Fruit fly (Drosophila melanogaster) whole organism, embryonic: ENCODE data around the gene chb.

ENCODE experiments used
- B-H2 ChIP-seq: fragments of 200-800 bp; sonication (Bioruptor generic); optimal IDR thresholded peaks from 2 replicates; lab custom pipeline; 2018; ENCODE audit warnings: missing biosample characterization, mild to moderate bottlenecking, missing genetic modification characterization
- Bgb ChIP-seq: fragments of 200-800 bp; sonication (Bioruptor generic); IDR thresholded peaks from 2 replicates; pipeline ENCODE4 v1.3.6; 2022; ENCODE audit warnings: missing biosample characterization, missing genetic modification characterization; ENCODE audit not compliant: partially characterized antibody
- CG10543 ChIP-seq: fragments of 200-800 bp; sonication (Bioruptor generic); optimal IDR thresholded peaks from 3 replicates; lab custom pipeline; 2017; ENCODE audit warnings: missing biosample characterization, mild to moderate bottlenecking, missing genetic modification characterization, moderate library complexity
- CG11504 ChIP-seq: fragments of 200-800 bp; sonication (Bioruptor generic); optimal IDR thresholded peaks from 3 replicates; lab custom pipeline; 2019; ENCODE audit warnings: missing biosample characterization, mild to moderate bottlenecking, missing genetic modification characterization, moderate library complexity
- CG1233 ChIP-seq: fragments of 200-800 bp; sonication (Bioruptor generic); optimal IDR thresholded peaks from 4 replicates; lab custom pipeline; 2018; ENCODE audit warnings: missing biosample characterization, mild to moderate bottlenecking, missing genetic modification characterization
- CG14014 ChIP-seq: fragments of 200-800 bp; sonication (Bioruptor generic); IDR thresholded peaks from 2 replicates; pipeline ENCODE4 v1.3.6; 2022; ENCODE audit warnings: missing biosample characterization, missing genetic modification characterization
- CG17186 ChIP-seq: fragments of 200-800 bp; sonication (Bioruptor generic); optimal IDR thresholded peaks from 3 replicates; lab custom pipeline; 2017; ENCODE audit warnings: missing biosample characterization, missing genetic modification reagents, missing genetic modification characterization
- CG17385 ChIP-seq: fragments of 200-800 bp; sonication (Bioruptor generic); optimal IDR thresholded peaks from 3 replicates; lab custom pipeline; 2018; ENCODE audit warnings: missing biosample characterization, mild to moderate bottlenecking, missing genetic modification characterization
- CG30403 ChIP-seq: fragments of 200-800 bp; sonication (Bioruptor generic); optimal IDR thresholded peaks from 3 replicates; lab custom pipeline; 2016; ENCODE audit warnings: missing biosample characterization, missing genetic modification characterization
- CG33557 ChIP-seq: fragments of 200-800 bp; sonication (Bioruptor generic); optimal IDR thresholded peaks from 2 replicates; lab custom pipeline; 2019; ENCODE audit warnings: missing biosample characterization, mild to moderate bottlenecking, missing genetic modification characterization, moderate library complexity
- CG3847 ChIP-seq: fragments of 200-800 bp; sonication (Bioruptor generic); IDR thresholded peaks from 2 replicates; pipeline ENCODE4 v1.3.6; 2022; ENCODE audit warnings: missing biosample characterization, missing genetic modification characterization
- CG4282 ChIP-seq: fragments of 200-800 bp; sonication (Bioruptor generic); optimal IDR thresholded peaks from 2 replicates; lab custom pipeline; 2016; ENCODE audit warnings: missing biosample characterization, missing genetic modification characterization
- CG4707 ChIP-seq: fragments of 200-800 bp; sonication (Bioruptor generic); optimal IDR thresholded peaks from 2 replicates; lab custom pipeline; 2018; ENCODE audit warnings: missing biosample characterization, mild to moderate bottlenecking, missing genetic modification characterization, moderate library complexity
- CG4854 ChIP-seq: fragments of 200-800 bp; sonication (Bioruptor generic); optimal IDR thresholded peaks from 2 replicates; lab custom pipeline; 2016; ENCODE audit warnings: missing biosample characterization, missing genetic modification characterization, inconsistent platforms
- CG6272 ChIP-seq: fragments of 200-800 bp; sonication (Bioruptor generic); IDR thresholded peaks from 2 replicates; pipeline ENCODE4 v1.3.6; 2022; ENCODE audit warnings: missing biosample characterization, missing genetic modification characterization
- CG7372 ChIP-seq: fragments of 200-800 bp; sonication (Bioruptor generic); IDR thresholded peaks from 2 replicates; pipeline ENCODE4 v1.3.6; 2022; ENCODE audit warnings: missing biosample characterization, missing genetic modification characterization
- CG7786 ChIP-seq: fragments of 200-800 bp; sonication (Bioruptor generic); optimal IDR thresholded peaks from 2 replicates; lab custom pipeline; 2016; ENCODE audit warnings: missing biosample characterization, missing genetic modification characterization
- CG8924 ChIP-seq: fragments of 200-800 bp; optimal IDR thresholded peaks from 3 replicates; lab custom pipeline; 2019; ENCODE audit warnings: missing biosample characterization, mild to moderate bottlenecking, missing genetic modification characterization, moderate library complexity
- CG9609 ChIP-seq: fragments of 200-800 bp; sonication (Bioruptor generic); optimal IDR thresholded peaks from 3 replicates; lab custom pipeline; 2016; ENCODE audit warnings: missing biosample characterization, missing genetic modification characterization
- Dll ChIP-seq: fragments of 200-800 bp; sonication (Bioruptor generic); IDR thresholded peaks from 4 replicates; pipeline ENCODE4 v1.3.6; 2022; ENCODE audit warnings: missing biosample characterization, missing genetic modification characterization; ENCODE audit not compliant: partially characterized antibody
- E2f2 ChIP-seq: fragments of 200-800 bp; sonication (Bioruptor generic); IDR thresholded peaks from 2 replicates; pipeline ENCODE4 v1.3.6; 2022; ENCODE audit warnings: missing biosample characterization, missing genetic modification characterization
- ERR ChIP-seq: fragments of 200-800 bp; sonication (Bioruptor generic); optimal IDR thresholded peaks from 2 replicates; lab custom pipeline; 2016; ENCODE audit warnings: missing biosample characterization, missing genetic modification characterization
- Elba2 ChIP-seq: fragments of 200-800 bp; sonication (Bioruptor generic); optimal IDR thresholded peaks from 3 replicates; lab custom pipeline; 2016; ENCODE audit warnings: missing biosample characterization, missing genetic modification characterization
- Fer2 ChIP-seq: fragments of 200-800 bp; sonication (Bioruptor generic); optimal IDR thresholded peaks from 2 replicates; lab custom pipeline; 2018; ENCODE audit warnings: missing biosample characterization, mild to moderate bottlenecking, missing genetic modification characterization, moderate library complexity
- HLH54F ChIP-seq: fragments of 200-800 bp; sonication (Bioruptor generic); optimal IDR thresholded peaks from 3 replicates; lab custom pipeline; 2016; ENCODE audit warnings: missing biosample characterization, missing genetic modification characterization
- HLHmδ ChIP-seq: fragments of 200-800 bp; sonication (Bioruptor generic); optimal IDR thresholded peaks from 2 replicates; lab custom pipeline; 2018; ENCODE audit warnings: missing biosample characterization, mild to moderate bottlenecking, missing genetic modification characterization, moderate library complexity
- HmgZ ChIP-seq: fragments of 200-800 bp; sonication (Bioruptor generic); optimal IDR thresholded peaks from 2 replicates; lab custom pipeline; 2018; ENCODE audit warnings: missing biosample characterization, mild to moderate bottlenecking, missing genetic modification characterization
- Hr51 ChIP-seq, 2 experiments: fragments of 200-800 bp; sonication (Bioruptor generic); optimal IDR thresholded peaks; 2 replicates in 1 of 2; 3 replicates in 1 of 2; lab custom pipeline; 2016 to 2018; ENCODE audit warnings: missing biosample characterization in 2 of 2, missing genetic modification characterization in 2 of 2, mild to moderate bottlenecking in 1 of 2, moderate library complexity in 1 of 2
- MBD-R2 ChIP-seq: fragments of 200-800 bp; sonication (Bioruptor generic); IDR thresholded peaks from 2 replicates; pipeline ENCODE4 v1.3.6; 2022; ENCODE audit warnings: missing biosample characterization, missing genetic modification characterization
- MESR4 ChIP-seq: fragments of 200-800 bp; sonication (Bioruptor generic); optimal IDR thresholded peaks from 2 replicates; lab custom pipeline; 2018; ENCODE audit warnings: missing biosample characterization, mild to moderate bottlenecking, missing genetic modification characterization, moderate library complexity
- Med ChIP-seq: fragments of 200-800 bp; sonication (Bioruptor generic); peaks from one replicate; lab custom pipeline; 2016; ENCODE audit warnings: missing biosample characterization, missing genetic modification characterization, mild to moderate bottlenecking, inconsistent platforms, moderate library complexity
- ac ChIP-seq: fragments of 200-800 bp; sonication (Bioruptor generic); optimal IDR thresholded peaks from 3 replicates; lab custom pipeline; 2017; ENCODE audit warnings: missing biosample characterization, mild to moderate bottlenecking, missing genetic modification characterization
- bsh ChIP-seq, 2 experiments: fragments of 200-800 bp; sonication (Bioruptor generic); optimal IDR thresholded peaks; 2 replicates each; lab custom pipeline; 2017 to 2018; ENCODE audit warnings: mild to moderate bottlenecking in 2 of 2, missing biosample characterization in 2 of 2, missing genetic modification characterization in 2 of 2, moderate library complexity in 1 of 2
- chinmo ChIP-seq: fragments of 200-800 bp; sonication (Bioruptor generic); IDR thresholded peaks from 4 replicates; pipeline ENCODE4 v1.3.6; 2022; ENCODE audit warnings: missing biosample characterization, missing genetic modification characterization; ENCODE audit not compliant: partially characterized antibody
- ci ChIP-seq: fragments of 200-800 bp; sonication (Bioruptor generic); IDR thresholded peaks from 3 replicates; pipeline ENCODE4 v1.3.6; 2022; ENCODE audit warnings: missing biosample characterization, missing genetic modification characterization
- crp ChIP-seq, 2 experiments: fragments of 200-800 bp; sonication (Bioruptor generic); optimal IDR thresholded peaks; 2 replicates in 1 of 2; 3 replicates in 1 of 2; lab custom pipeline; 2017; ENCODE audit warnings: missing biosample characterization in 2 of 2, missing genetic modification characterization in 2 of 2, mild to moderate bottlenecking in 1 of 2, moderate library complexity in 1 of 2
- dpn ChIP-seq, 2 experiments: fragments of 200-800 bp; sonication (Bioruptor generic); optimal IDR thresholded peaks; 3 replicates each; lab custom pipeline; 2016; ENCODE audit warnings: missing biosample characterization in 2 of 2, missing genetic modification characterization in 2 of 2
- gsb ChIP-seq: fragments of 200-800 bp; sonication (Bioruptor generic); IDR thresholded peaks from 2 replicates; pipeline ENCODE4 v1.3.6; 2022; ENCODE audit warnings: missing biosample characterization, missing genetic modification characterization
- lilli ChIP-seq: fragments of 200-800 bp; sonication (Bioruptor generic); optimal IDR thresholded peaks from 3 replicates; lab custom pipeline; 2016; ENCODE audit warnings: missing biosample characterization, missing genetic modification characterization
- lola ChIP-seq, 3 experiments: fragments of >200 bp in 2 of 3; fragments of 200-800 bp in 1 of 3; sonication (Bioruptor generic) in 1 of 3; optimal IDR thresholded peaks; 2 replicates each; lab custom pipeline; 2017 to 2019; ENCODE audit warnings: missing biosample characterization in 3 of 3, missing genetic modification characterization in 3 of 3, mild to moderate bottlenecking in 1 of 3, moderate library complexity in 1 of 3
- pros ChIP-seq: fragments of 200-800 bp; sonication (Bioruptor generic); optimal IDR thresholded peaks from 3 replicates; lab custom pipeline; 2019; ENCODE audit warnings: missing biosample characterization, mild to moderate bottlenecking, missing genetic modification characterization, moderate library complexity
- pum ChIP-seq: fragments of 200-800 bp; sonication (Bioruptor generic); optimal IDR thresholded peaks from 2 replicates; lab custom pipeline; 2016; ENCODE audit warnings: missing biosample characterization, missing genetic modification characterization
- sc ChIP-seq, 3 experiments: fragments of >200 bp in 2 of 3; fragments of 200-800 bp in 1 of 3; sonication (Bioruptor generic) in 1 of 3; optimal IDR thresholded peaks; 2 replicates in 2 of 3; 3 replicates in 1 of 3; lab custom pipeline; 2017; ENCODE audit warnings: mild to moderate bottlenecking in 1 of 3, missing biosample characterization in 1 of 3, missing genetic modification characterization in 1 of 3, missing genetic modification reagents in 1 of 3
- sens ChIP-seq: fragments of 200-800 bp; sonication (Bioruptor generic); peaks from one replicate; lab custom pipeline; 2016; ENCODE audit warnings: missing biosample characterization, missing genetic modification characterization
- shn ChIP-seq: fragments of 200-800 bp; sonication (Bioruptor generic); optimal IDR thresholded peaks from 3 replicates; lab custom pipeline; 2016; ENCODE audit warnings: missing biosample characterization, missing genetic modification characterization
- sna ChIP-seq: fragments of 200-800 bp; sonication (Bioruptor generic); IDR thresholded peaks from 2 replicates; pipeline ENCODE4 v1.3.6; 2022; ENCODE audit warnings: missing biosample characterization, missing genetic modification characterization; ENCODE audit not compliant: partially characterized antibody
- stwl ChIP-seq: fragments of 200-800 bp; sonication (Bioruptor generic); optimal IDR thresholded peaks from 3 replicates; lab custom pipeline; 2018; ENCODE audit warnings: missing biosample characterization, mild to moderate bottlenecking, missing genetic modification characterization, moderate library complexity
- z ChIP-seq: fragments of 200-800 bp; sonication (Bioruptor generic); IDR thresholded peaks from 3 replicates; pipeline ENCODE4 v1.3.6; 2022; ENCODE audit warnings: missing biosample characterization, missing genetic modification characterization
- zfh2 ChIP-seq: fragments of 200-800 bp; sonication (Bioruptor generic); optimal IDR thresholded peaks from 2 replicates; lab custom pipeline; 2016; ENCODE audit warnings: missing biosample characterization, missing genetic modification characterization

chb gene

dm6 chr3L:21196563-21196962 lies 23.9 kb downstream of the chb start, which contains the start of the genes Targ3 and park (continued):
- TF ChIP-seq CG6272 (GFP tag; lab: Robert Waterston, UW) (0 out of 2 replicates have a peak, but pooled peaks have one; percentile 11), CG10543 (GFP tag; lab: Kevin White, UChicago) (peak; percentile 22), crp (GFP tag; optimal IDR thresholded peaks at IDR 0.05; lab: Kevin White, UChicago) (peak; percentile 45 to 92), pros (GFP tag; lab: Kevin White, UChicago) (no peak), CG4707 (no peak), Hr51 (GFP tag; optimal IDR thresholded peaks at IDR 0.05; lab: Kevin White, UChicago) (peak in 1 of 2 experiments; percentile 48), Elba2 (GFP tag; lab: Kevin White, UChicago) (no peak), CG7372 (no peak), CG3847 (GFP tag; lab: Robert Waterston, UW) (peak; percentile 65), lola (GFP tag; optimal IDR thresholded peaks at IDR 0.05; lab: Kevin White, UChicago) (no peak), B-H2 (GFP tag; lab: Kevin White, UChicago) (peak; percentile 8), sna (GFP tag; lab: Robert Waterston, UW) (peak; percentile 30; the same call in 1 of the 2 replicates), dpn (GFP tag; optimal IDR thresholded peaks at IDR 0.05; lab: Kevin White, UChicago) (peak; percentile 33 to 50), HLH54F (GFP tag; lab: Kevin White, UChicago) (peak; percentile 68), CG8924 (no peak), z (GFP tag; lab: Robert Waterston, UW) (no peak), pum (no peak), stwl (tag; lab: Kevin White, UChicago) (peak; percentile 71), CG30403 (GFP tag; lab: Kevin White, UChicago) (peak; percentile 17), MBD-R2 (GFP tag; lab: Robert Waterston, UW) (peak; percentile 97), sens (peak; percentile 79), CG11504 (tag; lab: Kevin White, UChicago) (peak; percentile 17), sc (optimal IDR thresholded peaks at IDR 0.05; lab: Kevin White, UChicago) (no peak), sc (GFP tag; optimal IDR thresholded peaks at IDR 0.05; lab: Kevin White, UChicago) (no peak), CG7786 (GFP tag; lab: Kevin White, UChicago) (peak; percentile 43), chinmo (no peak), MESR4 (GFP tag; lab: Kevin White, UChicago) (peak; percentile 49), Fer2 (no peak), CG17186 (GFP tag; lab: Kevin White, UChicago) (peak; percentile 76), CG17385 (GFP tag; lab: Kevin White, UChicago) (peak; percentile 45), HLHmδ (GFP tag; lab: Kevin White, UChicago) (no peak), zfh2 (peak; percentile 55), gsb (GFP tag; lab: Robert Waterston, UW) (no peak), ERR (GFP tag; lab: Kevin White, UChicago) (no peak), CG4854 (GFP tag; lab: Kevin White, UChicago) (peak; percentile 99), ci (GFP tag; lab: Robert Waterston, UW) (peak; percentile 64; the same call in 1 of the 3 replicates), shn (GFP tag; lab: Kevin White, UChicago) (peak; percentile 39), CG4282 (GFP tag; lab: Kevin White, UChicago) (peak; percentile 55), HmgZ (tag; lab: Kevin White, UChicago) (peak; percentile 48), CG33557 (no peak), E2f2 (GFP tag; lab: Robert Waterston, UW) (peak; percentile 90), ac (GFP tag; lab: Kevin White, UChicago) (no peak), Dll (GFP tag; lab: Robert Waterston, UW) (0 out of 4 replicates have a peak, but pooled peaks have one; percentile 43), lilli (GFP tag; lab: Kevin White, UChicago) (peak; percentile 61), CG9609 (GFP tag; lab: Kevin White, UChicago) (peak; percentile 43), Bgb (GFP tag; lab: Robert Waterston, UW) (peak; percentile 23; the same call in 1 of the 2 replicates), CG14014 (GFP tag; lab: Robert Waterston, UW) (no peak), bsh (GFP tag; optimal IDR thresholded peaks at IDR 0.05; lab: Kevin White, UChicago) (no peak), Med (GFP tag; lab: Kevin White, UChicago) (peak; percentile 89), CG1233 (GFP tag; lab: Kevin White, UChicago) (no peak)
